Worm (Caenorhabditis elegans) whole organism, L4/young adult: ENCODE data around the gene fbxb-14.

ENCODE experiments used
- W03F9.2 ChIP-seq: fragments of 150-350 bp; optimal IDR thresholded peaks from 2 replicates; lab custom pipeline; 2014; ENCODE audit warnings: missing biosample characterization, missing genetic modification characterization
- him-1 ChIP-seq: sonication (generic microtip); optimal IDR thresholded peaks from 2 replicates; lab custom pipeline; 2016; ENCODE audit warnings: missing genotype, missing genetic modification reagents, missing genetic modification characterization, missing compliant biosample characterization

ce11 chrII:627913-628312 lies 45.4 kb upstream of the fbxb-14 start:
- no peak for TF ChIP-seq W03F9.2 (tag; lab: Kevin White, UChicago)
- TF ChIP-seq him-1, result no peak
